Worm (Caenorhabditis elegans) whole organism, dauer: Measurements from ENCODE around the gene inx-5.
"Not testable (repeated sequence)": the region's sequence is repeated elsewhere in the genome, so short reads cannot be mapped to it uniquely, and the experiment has no call there.

Experiments
- unc-62 ChIP-seq: sonication (generic microtip); optimal IDR thresholded peaks from 2 replicates; lab custom pipeline; 2017; ENCODE audit warnings: missing biosample characterization, missing genetic modification reagents, missing genetic modification characterization

Gene inx-5

DNA sequence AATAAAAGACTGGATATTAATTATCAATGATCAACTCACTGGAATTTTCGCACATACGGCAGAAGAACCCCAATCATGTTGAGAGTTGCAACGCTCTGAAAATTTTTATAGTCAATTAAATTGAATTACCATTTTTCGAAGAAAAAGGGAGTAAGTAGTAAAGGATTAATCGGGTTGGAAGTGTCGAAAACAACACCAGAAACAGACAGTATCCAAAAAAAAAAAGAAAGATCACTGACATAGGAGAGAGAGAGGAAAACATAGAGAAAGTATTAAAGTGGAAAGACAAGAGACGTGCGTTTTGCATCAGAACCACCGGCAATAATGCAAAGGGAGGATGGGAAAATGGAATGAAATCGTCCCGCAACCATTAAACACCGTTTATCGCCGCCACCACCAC, at the start of gene inx-5:
TSS of gene inx-5 (minus strand) at position 101 of the 400 bp plus-strand sequence.
- no peak for TF ChIP-seq unc-62 (GFP tag; lab: Kevin White, UChicago)

DNA sequence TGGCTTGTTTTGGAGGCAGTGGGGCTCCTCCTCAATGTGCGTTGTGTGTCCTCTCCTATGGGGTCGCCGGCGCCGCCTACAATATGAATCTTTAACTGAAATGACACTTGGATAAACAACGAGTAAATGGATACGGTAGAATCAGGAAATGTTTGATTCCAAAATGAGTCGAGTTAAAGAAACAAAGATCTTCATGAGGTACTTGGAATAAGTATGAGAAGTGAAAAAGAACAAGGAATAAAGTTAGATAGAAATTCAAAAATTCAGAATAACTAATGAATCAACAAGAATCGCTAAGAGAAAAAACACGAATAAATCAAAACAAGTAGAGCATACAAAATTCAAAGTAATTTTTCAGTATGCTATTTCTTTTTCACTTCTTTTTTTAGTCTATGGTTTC, 48.8 kb upstream of the inx-5 start, which contains the start of gene npr-28:
TSS of gene npr-28 (minus strand) at position 101 of the 400 bp plus-strand sequence.
- TF ChIP-seq unc-62 (GFP tag; lab: Kevin White, UChicago): no peak

DNA sequence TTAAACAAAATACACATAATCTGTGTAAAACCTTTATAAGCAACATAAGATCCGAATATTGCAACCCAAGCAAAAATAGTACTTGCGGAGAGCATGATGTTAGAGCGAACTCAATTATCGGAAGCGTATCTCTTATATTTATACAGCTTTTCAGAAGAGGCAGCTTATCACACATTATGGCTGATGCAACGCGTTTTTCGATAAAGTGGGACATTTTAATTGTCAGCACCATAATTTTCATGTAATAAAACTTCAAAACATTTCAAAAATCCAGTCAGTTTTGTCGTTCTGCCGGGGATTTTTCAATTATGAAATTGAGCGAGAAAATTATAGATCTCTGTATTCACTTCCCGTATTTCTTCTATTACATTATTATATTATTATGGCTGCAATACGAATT, 44.0 kb upstream of the inx-5 start, which contains the start of gene drd-5:
TSS of gene drd-5 (minus strand) at position 101 of the 400 bp plus-strand sequence.
- no peak for TF ChIP-seq unc-62 (GFP tag; lab: Kevin White, UChicago)

DNA sequence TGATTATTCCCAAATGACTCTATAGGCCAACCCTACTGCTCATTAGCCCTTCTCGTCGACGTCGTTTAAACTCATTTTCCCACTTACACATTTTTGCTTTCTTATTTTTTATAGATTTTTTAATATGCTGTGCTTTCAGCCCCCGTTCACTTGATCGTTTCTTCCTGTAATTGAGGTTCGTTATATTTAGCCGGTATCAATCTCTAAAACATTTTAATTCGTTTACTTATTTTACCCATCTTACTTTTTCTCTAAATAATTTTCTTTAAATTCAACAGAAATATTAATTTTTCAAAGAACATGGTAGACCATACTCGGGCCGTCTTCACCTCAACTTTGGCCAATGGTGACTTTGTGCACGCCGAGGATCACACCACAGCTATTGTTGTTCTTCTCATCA, 39.5 kb upstream of the inx-5 start, which contains the start of gene F55E10.1:
TSS of gene F55E10.1 (plus strand) at position 301 of the 400 bp plus-strand sequence.
- TF ChIP-seq unc-62 (GFP tag; lab: Kevin White, UChicago): no peak

DNA sequence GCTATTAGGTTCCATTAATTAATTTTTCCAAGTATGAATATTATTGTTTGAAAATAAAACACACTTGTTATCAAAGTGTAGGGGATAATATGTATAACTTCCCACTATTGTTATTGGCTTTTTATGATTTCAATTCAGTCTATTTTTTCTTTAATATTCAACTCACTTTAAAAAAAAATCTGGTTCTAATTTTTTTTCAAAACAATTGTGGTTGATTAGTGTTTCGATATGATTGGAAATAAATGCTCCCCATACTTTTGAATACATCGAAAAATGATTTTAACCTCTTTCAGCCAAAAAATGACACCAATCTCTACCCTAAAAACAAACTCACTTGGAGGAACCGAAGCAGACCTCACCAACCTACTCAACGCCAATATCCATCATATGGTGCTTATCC, 38.2 kb upstream of the inx-5 start, which contains the start of gene F55E10.2:
TSS of gene F55E10.2 (plus strand) at position 301 of the 400 bp plus-strand sequence.
- no peak for TF ChIP-seq unc-62 (GFP tag; lab: Kevin White, UChicago)

DNA sequence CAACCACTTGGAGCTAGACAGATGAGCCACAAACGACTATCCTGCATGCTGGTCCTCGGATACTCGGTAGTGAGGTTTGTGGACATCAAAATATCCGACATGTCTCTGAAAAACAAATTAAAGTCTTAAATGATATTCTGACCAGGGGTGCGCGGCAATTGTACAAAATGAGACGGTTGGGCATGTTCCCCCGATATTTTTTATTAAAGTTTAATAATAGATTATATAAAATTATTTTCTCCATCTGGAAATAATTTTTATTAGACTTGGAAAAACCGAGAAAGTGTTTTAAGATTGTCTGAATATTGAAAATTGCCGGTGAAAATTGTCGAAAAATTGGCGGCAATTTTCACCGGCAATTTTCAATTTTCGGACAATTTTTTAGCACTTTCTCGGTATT, 25.6 kb upstream of the inx-5 start, which contains the start of gene F55E10.4:
TSS of gene F55E10.4 (minus strand) at position 101 of the 400 bp plus-strand sequence.
- TF ChIP-seq unc-62 (GFP tag; lab: Kevin White, UChicago): no peak

DNA sequence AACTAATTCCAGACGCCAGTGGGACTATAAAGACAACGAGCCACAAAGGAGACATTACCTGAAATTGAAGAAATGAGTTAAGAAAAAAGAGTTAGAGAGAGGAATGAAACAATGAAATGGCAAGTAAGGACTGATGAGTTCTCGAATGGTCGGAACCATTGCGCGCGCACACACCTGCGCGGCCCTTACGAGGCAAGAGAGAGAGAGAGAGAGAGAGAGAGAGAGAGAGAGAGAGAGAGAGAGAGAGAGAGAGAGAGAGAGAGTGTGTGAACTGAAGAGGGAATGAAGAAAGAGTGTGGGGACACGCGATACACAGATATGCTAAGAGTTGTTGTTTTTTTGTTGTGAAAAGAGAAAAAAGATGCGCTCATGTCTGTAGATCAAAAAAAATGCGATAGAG, 24.2 kb upstream of the inx-5 start, which contains the start of gene R09F10.8:
TSS of gene R09F10.8 (minus strand) at position 58 of the 400 bp plus-strand sequence.
- no peak for TF ChIP-seq unc-62 (GFP tag; lab: Kevin White, UChicago)

DNA sequence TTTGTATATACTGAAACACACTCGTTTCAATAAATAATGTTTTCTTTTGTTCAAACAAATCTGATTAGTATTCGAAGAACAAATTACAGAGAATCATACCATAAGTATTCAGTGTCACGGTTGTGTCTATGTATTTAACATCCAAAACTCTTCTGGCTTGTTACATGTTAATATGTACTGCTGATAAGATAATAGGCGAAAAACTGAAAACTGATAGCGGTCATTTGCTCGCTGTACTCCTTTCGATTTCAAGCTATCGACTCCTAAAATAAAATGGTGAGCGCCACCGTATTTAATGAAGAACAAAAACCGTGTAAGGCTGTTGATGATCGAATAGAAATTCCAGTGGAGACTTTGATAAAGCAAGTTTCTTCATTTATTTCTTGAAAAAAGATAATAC, 21.2 kb upstream of the inx-5 start, which contains the start of gene R09F10.1:
TSS of gene R09F10.1 (plus strand) at position 222 of the 400 bp plus-strand sequence.
- TF ChIP-seq unc-62 (GFP tag; lab: Kevin White, UChicago): no peak

DNA sequence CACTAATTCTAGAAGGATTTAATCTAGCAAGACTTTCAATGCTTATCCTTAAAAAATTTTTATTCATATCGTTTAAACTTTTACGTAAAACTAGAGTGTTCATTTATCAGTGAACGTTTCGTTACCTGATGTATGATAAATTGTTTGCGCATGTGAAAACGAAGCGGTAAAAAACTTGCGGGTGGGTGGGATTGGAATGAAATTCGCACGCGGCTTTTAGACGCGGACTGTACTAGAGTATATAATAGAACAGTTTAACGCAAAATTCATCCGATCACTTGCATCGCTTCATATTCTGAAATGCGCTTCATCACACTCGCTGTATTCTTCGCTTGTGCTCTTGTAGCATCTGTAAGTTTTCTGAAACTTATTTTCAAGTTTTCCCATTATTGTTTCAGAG, 19.6 kb upstream of the inx-5 start, which contains the start of gene abu-9:
TSS of gene abu-9 (plus strand) at position 301 of the 400 bp plus-strand sequence.
- not testable (repeated sequence) for TF ChIP-seq unc-62 (GFP tag; lab: Kevin White, UChicago)

DNA sequence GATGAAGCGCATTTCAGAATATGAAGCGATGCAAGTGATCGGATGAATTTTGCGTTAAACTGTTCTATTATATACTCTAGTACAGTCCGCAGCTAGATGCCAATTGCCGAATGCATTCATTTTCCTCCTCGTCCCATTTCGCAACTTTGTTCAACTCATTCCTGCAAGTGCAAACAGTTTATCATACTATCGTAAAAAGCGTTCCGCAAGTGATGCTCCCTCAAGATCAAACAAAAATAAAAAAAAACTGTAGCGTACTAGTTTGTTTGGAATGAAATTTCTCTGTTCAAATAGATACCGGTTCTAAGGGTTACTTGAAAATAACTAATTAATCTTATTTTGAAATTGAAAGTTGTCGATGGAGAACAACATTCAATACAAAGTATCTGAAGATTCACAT, 18.7 kb upstream of the inx-5 start, which contains the start of gene pqn-57:
TSS of gene pqn-57 (minus strand) at position 101 of the 400 bp plus-strand sequence.
- TF ChIP-seq unc-62 (GFP tag; lab: Kevin White, UChicago): no peak

DNA sequence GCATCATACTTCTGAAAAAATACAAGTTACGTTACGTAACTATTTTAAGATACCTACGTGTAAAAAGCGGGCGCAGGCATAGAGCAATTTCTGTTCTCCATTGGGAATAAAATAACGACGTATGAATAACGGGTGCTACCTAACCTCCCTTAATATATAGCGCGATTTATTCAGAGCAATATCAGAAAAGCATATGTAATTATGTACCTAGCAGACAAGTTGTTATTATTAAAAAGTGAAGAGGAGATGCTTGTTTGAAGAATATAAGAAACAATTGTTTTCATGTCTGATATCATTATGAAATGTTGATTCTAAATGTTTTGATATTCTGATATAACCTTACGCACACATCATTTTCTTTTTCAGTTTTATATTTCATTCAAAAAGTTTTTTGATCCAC, 16.8 kb upstream of the inx-5 start, which contains the start of gene srh-11:
TSS of gene srh-11 (minus strand) at position 101 of the 400 bp plus-strand sequence.
- TF ChIP-seq unc-62 (GFP tag; lab: Kevin White, UChicago): no peak

DNA sequence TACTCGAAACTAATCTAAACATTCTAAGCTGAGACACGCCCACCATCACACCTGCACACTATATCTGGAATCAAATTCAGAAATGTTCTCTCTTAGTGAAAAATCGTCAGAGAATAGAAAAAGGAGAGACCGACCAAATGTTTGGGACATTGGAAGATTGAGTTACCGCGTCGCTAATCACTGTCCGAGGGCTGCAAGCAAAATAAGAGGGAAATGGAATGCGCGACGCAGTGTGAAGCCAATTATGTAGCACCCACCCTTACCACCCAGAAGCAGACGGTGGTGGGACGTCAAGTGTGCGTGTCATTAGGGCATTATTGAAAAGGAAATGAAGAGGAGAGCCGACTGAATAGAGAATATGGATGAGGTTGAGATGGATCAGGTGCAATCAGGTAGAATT, 9.4 kb upstream of the inx-5 start:
- no peak for TF ChIP-seq unc-62 (GFP tag; lab: Kevin White, UChicago)

DNA sequence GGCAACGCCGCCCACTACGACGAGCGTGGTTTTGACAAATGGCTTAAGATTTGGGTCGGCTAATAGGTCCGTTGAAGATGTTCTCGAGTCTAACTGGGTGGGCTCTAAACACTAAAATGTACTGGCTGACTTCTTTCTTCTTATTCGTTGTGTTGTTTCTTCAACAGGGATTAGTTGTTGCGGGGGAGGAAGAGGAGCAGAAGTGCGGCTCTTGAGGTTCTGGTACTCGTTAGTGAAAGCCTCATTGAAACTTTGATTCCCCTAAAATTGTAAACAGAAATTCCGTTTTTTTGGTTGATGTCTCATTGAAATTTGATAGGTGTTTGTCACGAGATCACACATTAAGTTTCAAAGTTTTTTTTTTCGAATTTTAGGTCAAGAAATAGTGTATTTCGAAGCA, 8.5 kb upstream of the inx-5 start:
- no peak for TF ChIP-seq unc-62 (GFP tag; lab: Kevin White, UChicago)

DNA sequence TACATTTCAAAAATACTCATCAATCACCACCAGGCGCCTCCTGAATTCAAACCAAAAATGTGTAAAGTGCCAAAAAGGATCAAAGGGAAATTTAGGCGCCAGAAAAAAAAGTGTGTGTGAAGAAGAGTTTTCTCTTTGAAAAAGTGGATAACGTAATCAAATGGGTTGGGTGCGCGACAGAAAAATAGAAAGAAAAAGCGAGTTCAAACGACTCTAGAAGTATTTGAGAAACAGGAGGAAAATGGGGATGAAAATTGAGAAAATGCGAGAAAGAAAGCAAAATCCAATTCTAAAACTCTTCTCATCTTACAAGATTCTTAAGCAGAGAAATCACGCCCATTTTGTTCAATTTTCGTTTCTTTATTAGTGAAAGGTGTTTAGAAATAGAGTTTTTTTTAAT, 6.3 kb upstream of the inx-5 start:
- TF ChIP-seq unc-62 (GFP tag; lab: Kevin White, UChicago): no peak

DNA sequence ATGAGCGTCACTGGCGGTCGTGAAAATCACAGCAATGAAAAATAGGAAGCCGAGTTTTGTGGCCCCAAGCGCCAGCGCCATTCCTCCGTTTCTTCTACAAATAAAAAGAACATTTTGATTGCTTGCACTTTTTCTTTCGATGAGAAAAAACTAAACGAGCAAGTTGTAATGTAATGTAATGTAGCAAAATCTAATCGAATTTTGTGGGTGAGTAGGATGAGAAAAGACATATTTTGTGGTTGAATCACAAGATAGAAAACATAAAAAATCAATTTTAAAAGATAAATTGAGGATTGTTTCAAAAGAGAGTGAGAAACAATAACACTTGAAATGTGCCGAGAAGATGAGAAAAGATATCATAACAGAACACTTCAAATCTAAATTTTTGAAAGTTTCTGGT, 5.4 kb upstream of the inx-5 start, which contains the start of gene R09F10.5:
TSS of gene R09F10.5 (minus strand) at position 101 of the 400 bp plus-strand sequence.
- no peak for TF ChIP-seq unc-62 (GFP tag; lab: Kevin White, UChicago)

DNA sequence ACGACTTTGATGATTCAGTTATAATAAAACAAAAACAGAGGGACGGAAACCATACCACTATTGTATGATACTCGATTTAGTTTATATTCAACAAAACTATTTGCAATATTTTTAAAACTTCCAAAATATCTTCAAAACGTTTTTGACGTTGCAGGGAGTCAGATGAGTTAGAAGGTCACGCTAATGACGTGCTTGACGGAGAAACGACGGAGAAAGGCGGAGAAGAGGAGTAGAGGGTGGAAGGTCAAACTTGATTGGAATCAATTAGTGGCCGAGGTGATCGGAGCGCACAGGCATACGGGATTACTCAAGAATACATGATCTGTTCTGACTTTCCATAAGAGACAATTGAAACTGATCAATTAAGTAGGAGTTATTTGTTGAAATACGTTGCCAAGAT, 604 bp upstream of the inx-5 start:
- TF ChIP-seq unc-62 (GFP tag; lab: Kevin White, UChicago): no peak

DNA sequence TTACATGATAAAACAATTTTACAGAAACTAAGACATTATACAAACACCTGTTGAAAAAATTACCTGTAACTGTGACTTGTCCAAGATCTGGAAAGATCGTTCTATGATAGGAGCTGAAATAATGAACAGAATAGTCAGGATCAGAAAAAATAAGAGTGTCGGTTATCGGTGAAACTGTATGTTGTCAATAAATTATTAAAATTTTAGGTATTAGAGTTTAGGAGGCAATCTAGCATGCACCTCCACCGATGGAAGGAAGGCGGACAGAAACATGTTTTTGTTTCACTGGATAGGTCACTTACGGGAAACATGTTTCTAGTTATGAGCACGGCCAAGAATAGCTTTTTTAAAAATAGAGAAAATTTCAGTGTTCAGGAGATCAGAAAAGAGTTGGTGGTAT, 2.6 kb downstream of the inx-5 start, which contains the start of gene ced-13:
TSS of gene ced-13 (minus strand) at position 101 of the 400 bp plus-strand sequence.
- TF ChIP-seq unc-62 (GFP tag; lab: Kevin White, UChicago): no peak
